Fruit fly (Drosophila melanogaster): Measurements from ENCODE around the gene Arts.

The Arts gene

DNA sequence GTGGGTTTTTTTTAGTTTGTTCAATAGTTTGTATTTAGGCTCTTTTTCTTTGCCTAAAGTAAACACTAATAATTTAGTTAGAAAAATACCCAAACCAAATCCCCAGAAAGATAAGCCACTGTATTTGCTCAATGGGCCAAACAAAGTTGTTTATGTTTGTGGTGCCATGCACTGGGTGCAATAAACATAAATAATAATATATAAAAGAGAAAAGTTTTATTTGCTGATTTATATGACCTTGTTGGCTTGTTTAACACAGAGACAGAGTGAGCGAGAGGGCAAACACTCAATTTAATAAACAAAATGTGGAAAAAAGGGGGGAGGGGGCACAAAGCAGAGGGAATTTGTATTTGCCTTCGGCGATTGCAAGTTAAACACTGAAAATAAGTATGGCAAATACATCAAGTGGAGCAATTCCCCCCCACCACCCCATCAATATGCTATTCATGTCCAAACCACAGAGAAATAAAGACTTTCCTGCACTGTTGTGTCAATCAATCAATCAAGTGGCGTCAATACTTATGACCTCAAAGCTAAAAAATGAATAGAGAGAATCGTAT is 37.9 kb downstream of the Arts start (continued):
- no peak for TF ChIP-seq dpn (GFP tag; optimal IDR thresholded peaks at IDR 0.05)
- no peak for TF ChIP-seq pnt (GFP tag; optimal IDR thresholded peaks at IDR 0.05)
- no peak for TF ChIP-seq so (GFP tag; IDR thresholded peaks at IDR 0.05)
- no peak for TF ChIP-seq CG15514 (GFP tag; optimal IDR thresholded peaks at IDR 0.05)
- TF ChIP-seq Awh (GFP tag; IDR thresholded peaks at IDR 0.05): no peak
- TF ChIP-seq CG8478 (optimal IDR thresholded peaks at IDR 0.05): no peak
- peak; percentile 46 for TF ChIP-seq CG1529 (GFP tag; optimal IDR thresholded peaks at IDR 0.05)
- no peak for TF ChIP-seq Usf (GFP tag; optimal IDR thresholded peaks at IDR 0.05)
- no peak for TF ChIP-seq fu2 (GFP tag; optimal IDR thresholded peaks at IDR 0.05)
- no peak for TF ChIP-seq CG4730 (GFP tag; IDR thresholded peaks at IDR 0.05)
- no peak for TF ChIP-seq CG12219 (GFP tag; optimal IDR thresholded peaks at IDR 0.05)
- no peak for TF ChIP-seq zfh2 (GFP tag; optimal IDR thresholded peaks at IDR 0.05)
- no peak for TF ChIP-seq ftz-f1 (GFP tag; optimal IDR thresholded peaks at IDR 0.05)
- TF ChIP-seq bigmax (GFP tag; optimal IDR thresholded peaks at IDR 0.05): no peak
- no peak for TF ChIP-seq vnd (GFP tag; IDR thresholded peaks at IDR 0.05; ENCODE audit: partially characterized antibody)
- no peak for TF ChIP-seq CG7928 (GFP tag; optimal IDR thresholded peaks at IDR 0.05)
- no peak for TF ChIP-seq CkIIα-i1 (GFP tag; IDR thresholded peaks at IDR 0.05)
- no peak for TF ChIP-seq CG11456 (GFP tag; IDR thresholded peaks at IDR 0.05)
- peak; percentile 5 for TF ChIP-seq wek (GFP tag; optimal IDR thresholded peaks at IDR 0.05)
- TF ChIP-seq CG34224 (GFP tag; IDR thresholded peaks at IDR 0.05; ENCODE audit: partially characterized antibody): no peak
- no peak for TF ChIP-seq Opbp (GFP tag; IDR thresholded peaks at IDR 0.05; ENCODE audit: partially characterized antibody)
- no peak for TF ChIP-seq Doc2 (GFP tag; IDR thresholded peaks at IDR 0.05)
- no peak for TF ChIP-seq eyg (GFP tag; optimal IDR thresholded peaks at IDR 0.05)
- TF ChIP-seq Deaf1 (tag; optimal IDR thresholded peaks at IDR 0.05): no peak
- TF ChIP-seq CG2202 (tag; optimal IDR thresholded peaks at IDR 0.05): peak; percentile 76
- no peak for TF ChIP-seq CG10321 (GFP tag; IDR thresholded peaks at IDR 0.05)
- no peak for TF ChIP-seq ap (GFP tag; IDR thresholded peaks at IDR 0.05)
- TF ChIP-seq CG8924 (tag; optimal IDR thresholded peaks at IDR 0.05): peak; percentile 68
- no peak for TF ChIP-seq CG31388 (GFP tag; optimal IDR thresholded peaks at IDR 0.05)
- no peak for TF ChIP-seq p53 (GFP tag; optimal IDR thresholded peaks at IDR 0.05)
- TF ChIP-seq btn (GFP tag; optimal IDR thresholded peaks at IDR 0.05): no peak
- TF ChIP-seq Sox100B (GFP tag; optimal IDR thresholded peaks at IDR 0.05): peak; percentile 41
- no peak for TF ChIP-seq CHES-1-like (GFP tag; optimal IDR thresholded peaks at IDR 0.05)
- no peak for TF ChIP-seq vvl (GFP tag; IDR thresholded peaks at IDR 0.05)
- peak in 1 of 2 experiments; percentile 52 for TF ChIP-seq bsh (GFP tag; optimal IDR thresholded peaks at IDR 0.05)
- TF ChIP-seq CG9609 (GFP tag; optimal IDR thresholded peaks at IDR 0.05): no peak
- TF ChIP-seq CG13424 (tag; optimal IDR thresholded peaks at IDR 0.05): no peak
- TF ChIP-seq CG10366 (GFP tag; IDR thresholded peaks at IDR 0.05): no peak
- no peak for TF ChIP-seq CG11398 (GFP tag; optimal IDR thresholded peaks at IDR 0.05)
- no peak for TF ChIP-seq HLH3B (GFP tag; IDR thresholded peaks at IDR 0.05)
- no peak for TF ChIP-seq H2.0 (GFP tag; IDR thresholded peaks at IDR 0.05)
- TF ChIP-seq CG33213 (GFP tag; optimal IDR thresholded peaks at IDR 0.05): no peak
- TF ChIP-seq ems (GFP tag; optimal IDR thresholded peaks at IDR 0.05): no peak
- no peak for TF ChIP-seq CG6175 (GFP tag; IDR thresholded peaks at IDR 0.05)
- no peak for TF ChIP-seq B-H2 (GFP tag; optimal IDR thresholded peaks at IDR 0.05)
- peak; percentile 13 for TF ChIP-seq CG15479 (GFP tag; optimal IDR thresholded peaks at IDR 0.05)
- no peak for TF ChIP-seq CG43689 (GFP tag; IDR thresholded peaks at IDR 0.05)
- TF ChIP-seq CG6689 (GFP tag; IDR thresholded peaks at IDR 0.05): no peak
- TF ChIP-seq ase (GFP tag; IDR thresholded peaks at IDR 0.05): no peak
- peak; percentile 0 for TF ChIP-seq CG4424 (GFP tag; optimal IDR thresholded peaks at IDR 0.05)
- no peak for TF ChIP-seq esg (GFP tag; conservative IDR thresholded peaks at IDR 0.05)
- TF ChIP-seq mld (GFP tag; IDR thresholded peaks at IDR 0.05; ENCODE audit: partially characterized antibody): no peak
- TF ChIP-seq NC2α (GFP tag; optimal IDR thresholded peaks at IDR 0.05): no peak

Data from whole organism, embryonic.